Fruit fly (Drosophila melanogaster) whole organism, embryonic: ENCODE measurements around the gene CG31817.

Experiments
- Atf6 ChIP-seq: fragments of 200-800 bp; sonication (Bioruptor generic); IDR thresholded peaks from 2 replicates; pipeline ENCODE4 v1.3.6; 2022; ENCODE audit warnings: missing biosample characterization, missing genetic modification characterization
- CG1024 ChIP-seq: fragments of 200-800 bp; sonication (Bioruptor generic); IDR thresholded peaks from 2 replicates; pipeline ENCODE4 v1.3.6; 2022; ENCODE audit warnings: missing biosample characterization, missing genetic modification characterization
- CG10431 ChIP-seq: fragments of 200-800 bp; sonication (Bioruptor generic); optimal IDR thresholded peaks from 3 replicates; lab custom pipeline; 2018; ENCODE audit warnings: missing biosample characterization, mild to moderate bottlenecking, missing genetic modification characterization
- CG10979 ChIP-seq: fragments of 200-800 bp; sonication (Bioruptor generic); optimal IDR thresholded peaks from 2 replicates; lab custom pipeline; 2018; ENCODE audit warnings: missing biosample characterization, mild to moderate bottlenecking, missing genetic modification characterization, moderate library complexity
- CG11093 ChIP-seq: fragments of 200-800 bp; sonication (Bioruptor generic); IDR thresholded peaks from 3 replicates; pipeline ENCODE4 v1.3.6; 2022; ENCODE audit warnings: missing biosample characterization, missing genetic modification characterization
- CG11398 ChIP-seq: fragments of 200-800 bp; sonication (Bioruptor generic); optimal IDR thresholded peaks from 2 replicates; lab custom pipeline; 2016; ENCODE audit warnings: missing biosample characterization, missing genetic modification characterization
- CG12071 ChIP-seq: fragments of 200-800 bp; sonication (Bioruptor generic); optimal IDR thresholded peaks from 3 replicates; lab custom pipeline; 2018; ENCODE audit warnings: missing biosample characterization, mild to moderate bottlenecking, missing genetic modification characterization
- CG1233 ChIP-seq: fragments of 200-800 bp; sonication (Bioruptor generic); optimal IDR thresholded peaks from 4 replicates; lab custom pipeline; 2018; ENCODE audit warnings: missing biosample characterization, mild to moderate bottlenecking, missing genetic modification characterization
- CG13624 ChIP-seq: fragments of 200-800 bp; sonication (Bioruptor generic); optimal IDR thresholded peaks from 2 replicates; lab custom pipeline; 2016; ENCODE audit warnings: missing biosample characterization, missing genetic modification characterization
- CG1603 ChIP-seq: fragments of 200-800 bp; sonication (Bioruptor generic); optimal IDR thresholded peaks from 2 replicates; lab custom pipeline; 2019; ENCODE audit warnings: missing biosample characterization, mild to moderate bottlenecking, missing genetic modification characterization, moderate library complexity
- CG17359 ChIP-seq: fragments of 200-800 bp; sonication (Bioruptor generic); optimal IDR thresholded peaks from 3 replicates; lab custom pipeline; 2018; ENCODE audit warnings: missing biosample characterization, mild to moderate bottlenecking, missing genetic modification characterization, moderate library complexity
- CG18476 ChIP-seq: fragments of 200-800 bp; sonication (Bioruptor generic); optimal IDR thresholded peaks from 2 replicates; lab custom pipeline; 2016; ENCODE audit warnings: missing biosample characterization, mild to moderate bottlenecking, missing genetic modification characterization
- CG31224 ChIP-seq: fragments of 200-800 bp; sonication (Bioruptor generic); IDR thresholded peaks from 2 replicates; pipeline ENCODE4 v1.3.6; 2022; ENCODE audit warnings: missing biosample characterization, missing genetic modification characterization
- CG32532 ChIP-seq: fragments of 200-800 bp; sonication (Bioruptor generic); IDR thresholded peaks from 2 replicates; pipeline ENCODE4 v1.3.6; 2022; ENCODE audit warnings: missing biosample characterization, missing genetic modification characterization
- CG34376 ChIP-seq: fragments of 200-800 bp; sonication (Bioruptor generic); optimal IDR thresholded peaks from 2 replicates; lab custom pipeline; 2018; ENCODE audit warnings: missing biosample characterization, mild to moderate bottlenecking, missing genetic modification characterization
- CG6813 ChIP-seq: fragments of 200-800 bp; sonication (Bioruptor generic); optimal IDR thresholded peaks from 2 replicates; lab custom pipeline; 2017; ENCODE audit warnings: missing biosample characterization, missing genetic modification characterization, mild to moderate bottlenecking, moderate library complexity, missing genetic modification reagents
- CG7357 ChIP-seq: fragments of 200-800 bp; sonication (Bioruptor generic); IDR thresholded peaks from 3 replicates; pipeline ENCODE4 v1.3.6; 2022; ENCODE audit warnings: missing biosample characterization, missing genetic modification characterization
- CG8281 ChIP-seq: fragments of 200-800 bp; sonication (Bioruptor generic); optimal IDR thresholded peaks from 2 replicates; lab custom pipeline; 2018; ENCODE audit warnings: missing biosample characterization, mild to moderate bottlenecking, missing genetic modification characterization, moderate library complexity
- CG9609 ChIP-seq: fragments of 200-800 bp; sonication (Bioruptor generic); optimal IDR thresholded peaks from 3 replicates; lab custom pipeline; 2016; ENCODE audit warnings: missing biosample characterization, missing genetic modification characterization
- CoRest ChIP-seq: fragments of 200-800 bp; sonication (Bioruptor generic); optimal IDR thresholded peaks from 3 replicates; lab custom pipeline; 2018; ENCODE audit warnings: missing biosample characterization, mild to moderate bottlenecking, missing genetic modification characterization, moderate library complexity
- Deaf1 ChIP-seq: fragments of 200-800 bp; optimal IDR thresholded peaks from 3 replicates; lab custom pipeline; 2019; ENCODE audit warnings: missing biosample characterization, mild to moderate bottlenecking, missing genetic modification characterization, moderate library complexity
- Dip2 ChIP-seq: fragments of 200-800 bp; sonication (Bioruptor generic); IDR thresholded peaks from 2 replicates; pipeline ENCODE4 v1.3.6; 2022; ENCODE audit warnings: missing biosample characterization, missing genetic modification characterization
- Dip3 ChIP-seq: fragments of 200-800 bp; sonication (Bioruptor generic); optimal IDR thresholded peaks from 3 replicates; lab custom pipeline; 2016; ENCODE audit warnings: missing biosample characterization, missing genetic modification characterization
- Eip74EF ChIP-seq, 2 experiments: fragments of 200-800 bp in 1 of 2; fragments of >200 bp in 1 of 2; sonication (Bioruptor generic) in 1 of 2; optimal IDR thresholded peaks; 2 replicates each; lab custom pipeline; 2017 to 2019; ENCODE audit warnings: missing biosample characterization in 2 of 2, missing genetic modification characterization in 2 of 2, mild to moderate bottlenecking in 1 of 2, moderate library complexity in 1 of 2
- H15 ChIP-seq: fragments of 200-800 bp; sonication (Bioruptor generic); IDR thresholded peaks from 3 replicates; pipeline ENCODE4 v1.3.6; 2022; ENCODE audit warnings: missing biosample characterization, missing genetic modification characterization
- HLH54F ChIP-seq: fragments of 200-800 bp; sonication (Bioruptor generic); optimal IDR thresholded peaks from 3 replicates; lab custom pipeline; 2016; ENCODE audit warnings: missing biosample characterization, missing genetic modification characterization
- Hmr ChIP-seq: fragments of 200-800 bp; sonication (Bioruptor generic); optimal IDR thresholded peaks from 3 replicates; lab custom pipeline; 2017; ENCODE audit warnings: mild to moderate bottlenecking, missing biosample characterization, missing genetic modification reagents, missing genetic modification characterization
- Kr ChIP-seq: fragments of 200-800 bp; sonication (Bioruptor generic); optimal IDR thresholded peaks from 2 replicates; lab custom pipeline; 2017; ENCODE audit warnings: missing biosample characterization, mild to moderate bottlenecking, missing genetic modification characterization
- Lpt ChIP-seq: fragments of >200 bp; optimal IDR thresholded peaks from 2 replicates; lab custom pipeline; 2018; ENCODE audit warnings: missing biosample characterization, missing genetic modification characterization
- Meics ChIP-seq: fragments of 200-800 bp; sonication (Bioruptor generic); optimal IDR thresholded peaks from 2 replicates; lab custom pipeline; 2017; ENCODE audit warnings: missing biosample characterization, mild to moderate bottlenecking, missing genetic modification characterization
- Mrtf ChIP-seq: fragments of 200-800 bp; sonication (Bioruptor generic); IDR thresholded peaks from 3 replicates; pipeline ENCODE4 v1.3.6; 2022; ENCODE audit warnings: missing biosample characterization, missing genetic modification characterization
- Optix ChIP-seq: fragments of 200-800 bp; sonication (Bioruptor generic); IDR thresholded peaks from 3 replicates; pipeline ENCODE4 v1.3.6; 2022; ENCODE audit warnings: missing biosample characterization, missing genetic modification characterization
- Ravus ChIP-seq: fragments of 200-800 bp; sonication (Bioruptor generic); IDR thresholded peaks from 2 replicates; pipeline ENCODE4 v1.3.6; 2022; ENCODE audit warnings: missing biosample characterization, missing genetic modification characterization
- Sin3A ChIP-seq: fragments of >200 bp; optimal IDR thresholded peaks from 2 replicates; lab custom pipeline; 2018
- Sox102F ChIP-seq: fragments of 200-800 bp; sonication (Bioruptor generic); optimal IDR thresholded peaks from 2 replicates; lab custom pipeline; 2018; ENCODE audit warnings: missing biosample characterization, mild to moderate bottlenecking, missing genetic modification characterization, moderate library complexity
- Xbp1 ChIP-seq: fragments of 200-800 bp; sonication (Bioruptor generic); optimal IDR thresholded peaks from 3 replicates; lab custom pipeline; 2016; ENCODE audit warnings: missing biosample characterization, mild to moderate bottlenecking, missing genetic modification characterization
- ci ChIP-seq: fragments of 200-800 bp; sonication (Bioruptor generic); IDR thresholded peaks from 3 replicates; pipeline ENCODE4 v1.3.6; 2022; ENCODE audit warnings: missing biosample characterization, missing genetic modification characterization
- danr ChIP-seq: fragments of 200-800 bp; sonication (Bioruptor generic); IDR thresholded peaks from 2 replicates; pipeline ENCODE4 v1.3.6; 2022; ENCODE audit warnings: missing biosample characterization, missing genetic modification characterization
- dmrt11E ChIP-seq: fragments of 200-800 bp; sonication (Bioruptor generic); optimal IDR thresholded peaks from 3 replicates; lab custom pipeline; 2018; ENCODE audit warnings: missing biosample characterization, mild to moderate bottlenecking, missing genetic modification characterization, moderate library complexity
- ems ChIP-seq: fragments of 200-800 bp; sonication (Bioruptor generic); optimal IDR thresholded peaks from 3 replicates; lab custom pipeline; 2016; ENCODE audit warnings: missing biosample characterization, missing genetic modification characterization
- esg ChIP-seq: fragments of 200-800 bp; sonication (Bioruptor generic); conservative IDR thresholded peaks from 2 replicates; pipeline ENCODE4 v1.3.6; 2022; ENCODE audit warnings: missing biosample characterization, missing genetic modification characterization
- gfzf ChIP-seq: fragments of 200-800 bp; sonication (Bioruptor generic); optimal IDR thresholded peaks from 2 replicates; lab custom pipeline; 2016; ENCODE audit warnings: missing biosample characterization, mild to moderate bottlenecking, missing genetic modification characterization, moderate library complexity
- gro ChIP-seq: fragments of 200-800 bp; sonication (Bioruptor generic); optimal IDR thresholded peaks from 2 replicates; lab custom pipeline; 2016; ENCODE audit warnings: missing biosample characterization, missing genetic modification characterization
- ken ChIP-seq: fragments of 200-800 bp; sonication (Bioruptor generic); IDR thresholded peaks from 3 replicates; pipeline ENCODE4 v1.3.6; 2022; ENCODE audit warnings: missing biosample characterization, missing genetic modification characterization
- pzg ChIP-seq: fragments of 200-800 bp; sonication (Bioruptor generic); optimal IDR thresholded peaks from 3 replicates; lab custom pipeline; 2018; ENCODE audit warnings: missing biosample characterization, mild to moderate bottlenecking, missing genetic modification characterization, moderate library complexity
- slp2 ChIP-seq: fragments of 200-800 bp; sonication (Bioruptor generic); optimal IDR thresholded peaks from 2 replicates; lab custom pipeline; 2016; ENCODE audit warnings: missing biosample characterization, missing genetic modification characterization
- tna ChIP-seq: fragments of 200-800 bp; sonication (Bioruptor generic); IDR thresholded peaks from 2 replicates; pipeline ENCODE4 v1.3.6; 2022; ENCODE audit warnings: missing biosample characterization, missing genetic modification characterization; ENCODE audit not compliant: partially characterized antibody
- toy ChIP-seq: fragments of 200-800 bp; sonication (Bioruptor generic); IDR thresholded peaks from 2 replicates; pipeline ENCODE4 v1.3.6; 2022; ENCODE audit warnings: missing biosample characterization, missing genetic modification characterization
- trh ChIP-seq: fragments of 200-800 bp; sonication (Bioruptor generic); optimal IDR thresholded peaks from 2 replicates; lab custom pipeline; 2016; ENCODE audit warnings: missing biosample characterization, missing genetic modification characterization
- vfl ChIP-seq: fragments of 200-800 bp; sonication (Bioruptor generic); optimal IDR thresholded peaks from 2 replicates; lab custom pipeline; 2016; ENCODE audit warnings: missing biosample characterization, missing genetic modification characterization
- wdn ChIP-seq: fragments of 200-800 bp; sonication (Bioruptor generic); IDR thresholded peaks from 2 replicates; pipeline ENCODE4 v1.3.6; 2022; ENCODE audit warnings: missing biosample characterization, missing genetic modification characterization
- yki ChIP-seq: fragments of >200 bp; optimal IDR thresholded peaks from 3 replicates; lab custom pipeline; 2018
- zfh1 ChIP-seq: fragments of 200-800 bp; sonication (Bioruptor generic); IDR thresholded peaks from 3 replicates; pipeline ENCODE4 v1.3.6; 2022; ENCODE audit warnings: missing biosample characterization, missing genetic modification characterization

The CG31817 gene

dm6 chr2L:16302773-16303279 is 34.9 kb downstream of the CG31817 start, which contains the start of gene GMF (continued):
- TF ChIP-seq danr: no peak
- TF ChIP-seq Hmr: no peak
- peak in 1 of 2 experiments; percentile 0 for TF ChIP-seq Eip74EF (GFP tag; optimal IDR thresholded peaks at IDR 0.05; lab: Kevin White, UChicago)
- TF ChIP-seq HLH54F: peak; percentile 7
- no peak for TF ChIP-seq CG13624 (GFP tag; lab: Kevin White, UChicago)
- TF ChIP-seq CG7357 (GFP tag; lab: Robert Waterston, UW): no peak
- TF ChIP-seq ci (GFP tag; lab: Robert Waterston, UW): no peak
- no peak for TF ChIP-seq Sin3A
- no peak for TF ChIP-seq slp2
- TF ChIP-seq pzg (GFP tag; lab: Kevin White, UChicago): peak; percentile 60
- no peak for TF ChIP-seq yki
- TF ChIP-seq Dip2 (GFP tag; lab: Robert Waterston, UW): no peak
- peak; percentile 39 for TF ChIP-seq Meics (GFP tag; lab: Kevin White, UChicago)
- no peak for TF ChIP-seq Kr
- no peak for TF ChIP-seq Sox102F (GFP tag; lab: Kevin White, UChicago)
- TF ChIP-seq Dip3: no peak
- TF ChIP-seq zfh1 (GFP tag; lab: Robert Waterston, UW): no peak
- TF ChIP-seq toy: no peak
- TF ChIP-seq esg (GFP tag; lab: Robert Waterston, UW): no peak
- no peak for TF ChIP-seq Atf6 (GFP tag; lab: Robert Waterston, UW)
- no peak for TF ChIP-seq tna (GFP tag; lab: Robert Waterston, UW)
- peak; percentile 60 for TF ChIP-seq dmrt11E
- TF ChIP-seq Optix (GFP tag; lab: Robert Waterston, UW): no peak
- TF ChIP-seq gfzf (GFP tag; lab: Kevin White, UChicago): peak; percentile 78
- TF ChIP-seq Xbp1 (GFP tag; lab: Kevin White, UChicago): peak; percentile 43
- TF ChIP-seq CG32532 (GFP tag; lab: Robert Waterston, UW): no peak
- TF ChIP-seq CoRest (tag; lab: Kevin White, UChicago): peak; percentile 72
- TF ChIP-seq CG17359 (tag; lab: Kevin White, UChicago): peak; percentile 14
- TF ChIP-seq CG8281 (tag; lab: Kevin White, UChicago): no peak
- TF ChIP-seq trh (GFP tag; lab: Kevin White, UChicago): no peak
- peak; percentile 29 for TF ChIP-seq CG18476
- no peak for TF ChIP-seq CG11398 (GFP tag; lab: Kevin White, UChicago)
- TF ChIP-seq CG10979: peak; percentile 63
- no peak for TF ChIP-seq wdn (GFP tag; lab: Robert Waterston, UW)
- TF ChIP-seq CG1603 (tag; lab: Kevin White, UChicago): no peak
- TF ChIP-seq CG31224 (GFP tag; lab: Robert Waterston, UW): no peak
- TF ChIP-seq ems (GFP tag; lab: Kevin White, UChicago): no peak
- TF ChIP-seq Ravus (GFP tag; lab: Robert Waterston, UW): no peak
- no peak for TF ChIP-seq CG1233 (GFP tag; lab: Kevin White, UChicago)
- no peak for TF ChIP-seq CG6813 (GFP tag; lab: Kevin White, UChicago)
- no peak for TF ChIP-seq H15 (GFP tag; lab: Robert Waterston, UW)
- TF ChIP-seq Deaf1 (tag; lab: Kevin White, UChicago): no peak
- no peak for TF ChIP-seq CG1024 (GFP tag; lab: Robert Waterston, UW)
- TF ChIP-seq CG10431 (GFP tag; lab: Kevin White, UChicago): no peak
- TF ChIP-seq vfl (GFP tag; lab: Kevin White, UChicago): no peak
- no peak for TF ChIP-seq CG11093 (GFP tag; lab: Robert Waterston, UW)
- no peak for TF ChIP-seq gro (GFP tag; lab: Kevin White, UChicago)
- TF ChIP-seq CG9609: no peak
- TF ChIP-seq CG34376 (GFP tag; lab: Kevin White, UChicago): no peak
- TF ChIP-seq Lpt (GFP tag; lab: Kevin White, UChicago): no peak
- no peak for TF ChIP-seq CG12071 (GFP tag; lab: Kevin White, UChicago)
- no peak for TF ChIP-seq ken (GFP tag; lab: Robert Waterston, UW)
- TF ChIP-seq Mrtf (GFP tag; lab: Robert Waterston, UW): no peak
